Fruit fly (Drosophila melanogaster) whole organism, embryonic: Measurements from ENCODE around the gene CG10116.

Experiments used
- Ada2b ChIP-seq: fragments of 200-800 bp; sonication (Bioruptor generic); IDR thresholded peaks from 2 replicates; pipeline ENCODE4 v1.3.6; 2022; ENCODE audit warnings: missing biosample characterization, missing genetic modification characterization
- B-H2 ChIP-seq: fragments of 200-800 bp; sonication (Bioruptor generic); optimal IDR thresholded peaks from 2 replicates; lab custom pipeline; 2018; ENCODE audit warnings: missing biosample characterization, mild to moderate bottlenecking, missing genetic modification characterization
- BEAF-32 ChIP-seq: fragments of 200-800 bp; sonication (Bioruptor generic); optimal IDR thresholded peaks from 3 replicates; lab custom pipeline; 2017; ENCODE audit warnings: missing biosample characterization, missing genetic modification characterization, mild to moderate bottlenecking, moderate library complexity, missing genetic modification reagents
- Bdp1 ChIP-seq: fragments of 200-800 bp; sonication (Bioruptor generic); optimal IDR thresholded peaks from 3 replicates; lab custom pipeline; 2016; ENCODE audit warnings: missing biosample characterization, missing genetic modification characterization
- Blimp-1 ChIP-seq: fragments of 200-800 bp; sonication (Bioruptor generic); optimal IDR thresholded peaks from 3 replicates; lab custom pipeline; 2018; ENCODE audit warnings: missing biosample characterization, missing genetic modification characterization, mild to moderate bottlenecking, moderate library complexity, missing genetic modification reagents
- BtbVII ChIP-seq: fragments of 200-800 bp; sonication (Bioruptor generic); optimal IDR thresholded peaks from 3 replicates; lab custom pipeline; 2017; ENCODE audit warnings: missing biosample characterization, mild to moderate bottlenecking, missing genetic modification characterization
- Bteb2 ChIP-seq: fragments of 200-800 bp; sonication (Bioruptor generic); optimal IDR thresholded peaks from 2 replicates; lab custom pipeline; 2016; ENCODE audit warnings: missing biosample characterization, missing genetic modification characterization
- CG10147 ChIP-seq: fragments of 200-800 bp; sonication (Bioruptor generic); optimal IDR thresholded peaks from 2 replicates; lab custom pipeline; 2019; ENCODE audit warnings: missing biosample characterization, mild to moderate bottlenecking, missing genetic modification characterization, moderate library complexity
- CG1024 ChIP-seq: fragments of 200-800 bp; sonication (Bioruptor generic); IDR thresholded peaks from 2 replicates; pipeline ENCODE4 v1.3.6; 2022; ENCODE audit warnings: missing biosample characterization, missing genetic modification characterization
- CG10462 ChIP-seq: fragments of 200-800 bp; sonication (Bioruptor generic); optimal IDR thresholded peaks from 2 replicates; lab custom pipeline; 2016; ENCODE audit warnings: missing biosample characterization, missing genetic modification characterization
- CG11695 ChIP-seq: fragments of 200-800 bp; sonication (Bioruptor generic); IDR thresholded peaks from 3 replicates; pipeline ENCODE4 v1.3.6; 2022; ENCODE audit warnings: missing biosample characterization, missing genetic modification characterization
- CG12769 ChIP-seq: fragments of 200-800 bp; sonication (Bioruptor generic); optimal IDR thresholded peaks from 2 replicates; lab custom pipeline; 2019; ENCODE audit warnings: missing biosample characterization, mild to moderate bottlenecking, missing genetic modification characterization, moderate library complexity
- CG14860 ChIP-seq: fragments of 200-800 bp; sonication (Bioruptor generic); IDR thresholded peaks from 3 replicates; pipeline ENCODE4 v1.3.6; 2022; ENCODE audit warnings: missing biosample characterization, missing genetic modification characterization; ENCODE audit not compliant: partially characterized antibody
- CG15073 ChIP-seq: fragments of 200-800 bp; sonication (Bioruptor generic); optimal IDR thresholded peaks from 2 replicates; lab custom pipeline; 2016; ENCODE audit warnings: missing biosample characterization, missing genetic modification characterization
- CG16815 ChIP-seq: fragments of 200-800 bp; sonication (Bioruptor generic); optimal IDR thresholded peaks from 3 replicates; lab custom pipeline; 2017; ENCODE audit warnings: missing biosample characterization, mild to moderate bottlenecking, missing genetic modification characterization
- CG17612 ChIP-seq: fragments of 200-800 bp; sonication (Bioruptor generic); IDR thresholded peaks from 2 replicates; pipeline ENCODE4 v1.3.6; 2022; ENCODE audit warnings: missing biosample characterization, missing genetic modification characterization
- CG3065 ChIP-seq: fragments of 200-800 bp; sonication (Bioruptor generic); optimal IDR thresholded peaks from 2 replicates; lab custom pipeline; 2016; ENCODE audit warnings: missing biosample characterization, missing genetic modification characterization
- CG33213 ChIP-seq: fragments of 200-800 bp; sonication (Bioruptor generic); optimal IDR thresholded peaks from 3 replicates; lab custom pipeline; 2016; ENCODE audit warnings: missing biosample characterization, missing genetic modification characterization
- CG3995 ChIP-seq: fragments of 200-800 bp; sonication (Bioruptor generic); optimal IDR thresholded peaks from 3 replicates; lab custom pipeline; 2016; ENCODE audit warnings: missing biosample characterization, missing genetic modification characterization
- CG6654 ChIP-seq: fragments of 200-800 bp; sonication (Bioruptor generic); optimal IDR thresholded peaks from 2 replicates; lab custom pipeline; 2017; ENCODE audit warnings: missing biosample characterization, mild to moderate bottlenecking, missing genetic modification characterization
- CG6683 ChIP-seq: fragments of 200-800 bp; sonication (Bioruptor generic); optimal IDR thresholded peaks from 2 replicates; lab custom pipeline; 2017; ENCODE audit warnings: missing biosample characterization, mild to moderate bottlenecking, missing genetic modification characterization, missing genetic modification reagents
- CG9817 ChIP-seq: fragments of 200-800 bp; sonication (Bioruptor generic); optimal IDR thresholded peaks from 2 replicates; lab custom pipeline; 2018; ENCODE audit warnings: missing biosample characterization, mild to moderate bottlenecking, missing genetic modification characterization, moderate library complexity
- CTCF ChIP-seq: fragments of 200-800 bp; sonication (Bioruptor generic); optimal IDR thresholded peaks from 2 replicates; lab custom pipeline; 2017; ENCODE audit warnings: missing biosample characterization, mild to moderate bottlenecking, missing genetic modification characterization, moderate library complexity
- Camta ChIP-seq: fragments of 200-800 bp; sonication (Bioruptor generic); optimal IDR thresholded peaks from 2 replicates; lab custom pipeline; 2016; ENCODE audit warnings: missing biosample characterization, missing genetic modification characterization
- Dad ChIP-seq: fragments of 200-800 bp; sonication (Bioruptor generic); optimal IDR thresholded peaks from 3 replicates; lab custom pipeline; 2016; ENCODE audit warnings: missing biosample characterization, missing genetic modification characterization
- Dip3 ChIP-seq: fragments of 200-800 bp; sonication (Bioruptor generic); optimal IDR thresholded peaks from 3 replicates; lab custom pipeline; 2016; ENCODE audit warnings: missing biosample characterization, missing genetic modification characterization
- Doc3 ChIP-seq: fragments of 200-800 bp; sonication (Bioruptor generic); IDR thresholded peaks from 3 replicates; pipeline ENCODE4 v1.3.6; 2022; ENCODE audit warnings: missing biosample characterization, missing genetic modification characterization; ENCODE audit not compliant: partially characterized antibody
- Hand ChIP-seq: fragments of 200-800 bp; sonication (Bioruptor generic); optimal IDR thresholded peaks from 2 replicates; lab custom pipeline; 2017; ENCODE audit warnings: mild to moderate bottlenecking, missing biosample characterization, missing genetic modification reagents, missing genetic modification characterization
- HmgZ ChIP-seq: fragments of 200-800 bp; sonication (Bioruptor generic); optimal IDR thresholded peaks from 2 replicates; lab custom pipeline; 2018; ENCODE audit warnings: missing biosample characterization, mild to moderate bottlenecking, missing genetic modification characterization
- Hr51 ChIP-seq, 2 experiments: fragments of 200-800 bp; sonication (Bioruptor generic); optimal IDR thresholded peaks; 2 replicates in 1 of 2; 3 replicates in 1 of 2; lab custom pipeline; 2016 to 2018; ENCODE audit warnings: missing biosample characterization in 2 of 2, missing genetic modification characterization in 2 of 2, mild to moderate bottlenecking in 1 of 2, moderate library complexity in 1 of 2
- MBD-R2 ChIP-seq: fragments of 200-800 bp; sonication (Bioruptor generic); IDR thresholded peaks from 2 replicates; pipeline ENCODE4 v1.3.6; 2022; ENCODE audit warnings: missing biosample characterization, missing genetic modification characterization
- Meics ChIP-seq: fragments of 200-800 bp; sonication (Bioruptor generic); optimal IDR thresholded peaks from 2 replicates; lab custom pipeline; 2017; ENCODE audit warnings: missing biosample characterization, mild to moderate bottlenecking, missing genetic modification characterization
- Mrtf ChIP-seq: fragments of 200-800 bp; sonication (Bioruptor generic); IDR thresholded peaks from 3 replicates; pipeline ENCODE4 v1.3.6; 2022; ENCODE audit warnings: missing biosample characterization, missing genetic modification characterization
- Myb ChIP-seq: fragments of 200-800 bp; sonication (Bioruptor generic); optimal IDR thresholded peaks from 2 replicates; lab custom pipeline; 2016; ENCODE audit warnings: missing biosample characterization, missing genetic modification characterization
- NC2α ChIP-seq: fragments of 200-800 bp; sonication (Bioruptor generic); optimal IDR thresholded peaks from 2 replicates; lab custom pipeline; 2016; ENCODE audit warnings: missing biosample characterization, missing genetic modification characterization
- Opbp ChIP-seq: fragments of 200-800 bp; sonication (Bioruptor generic); IDR thresholded peaks from 3 replicates; pipeline ENCODE4 v1.3.6; 2022; ENCODE audit warnings: missing biosample characterization, missing genetic modification characterization; ENCODE audit not compliant: partially characterized antibody
- Stat92E ChIP-seq, 3 experiments: fragments of >200 bp in 2 of 3; fragments of 200-800 bp in 1 of 3; sonication (Bioruptor generic) in 1 of 3; optimal IDR thresholded peaks; 2 replicates each; lab custom pipeline; 2017 to 2019; ENCODE audit warnings: missing biosample characterization in 3 of 3, missing genetic modification characterization in 3 of 3, mild to moderate bottlenecking in 1 of 3, moderate library complexity in 1 of 3
- Xbp1 ChIP-seq: fragments of 200-800 bp; sonication (Bioruptor generic); optimal IDR thresholded peaks from 3 replicates; lab custom pipeline; 2016; ENCODE audit warnings: missing biosample characterization, mild to moderate bottlenecking, missing genetic modification characterization
- btn ChIP-seq: fragments of 200-800 bp; sonication (Bioruptor generic); optimal IDR thresholded peaks from 2 replicates; lab custom pipeline; 2016; ENCODE audit warnings: missing biosample characterization, missing genetic modification characterization
- chm ChIP-seq: fragments of 200-800 bp; sonication (Bioruptor generic); IDR thresholded peaks from 2 replicates; pipeline ENCODE4 v1.3.6; 2022; ENCODE audit warnings: missing biosample characterization, missing genetic modification characterization
- dm ChIP-seq: fragments of 200-800 bp; sonication (Bioruptor generic); optimal IDR thresholded peaks from 3 replicates; lab custom pipeline; 2016; ENCODE audit warnings: missing biosample characterization, missing genetic modification characterization
- ewg ChIP-seq: fragments of 200-800 bp; sonication (Bioruptor generic); optimal IDR thresholded peaks from 3 replicates; lab custom pipeline; 2017; ENCODE audit warnings: mild to moderate bottlenecking, missing biosample characterization, missing genetic modification reagents, missing genetic modification characterization
- fd3F ChIP-seq: fragments of 200-800 bp; sonication (Bioruptor generic); optimal IDR thresholded peaks from 2 replicates; lab custom pipeline; 2018; ENCODE audit warnings: missing biosample characterization, mild to moderate bottlenecking, missing genetic modification characterization, moderate library complexity
- fru ChIP-seq: fragments of >200 bp; optimal IDR thresholded peaks from 2 replicates; lab custom pipeline; 2017
- kay ChIP-seq: fragments of 200-800 bp; sonication (Bioruptor generic); optimal IDR thresholded peaks from 2 replicates; lab custom pipeline; 2016; ENCODE audit warnings: missing biosample characterization, missing genetic modification characterization
- nerfin-1 ChIP-seq: fragments of 200-800 bp; sonication (Bioruptor generic); optimal IDR thresholded peaks from 3 replicates; lab custom pipeline; 2019; ENCODE audit warnings: missing biosample characterization, mild to moderate bottlenecking, missing genetic modification characterization, moderate library complexity
- scrt ChIP-seq: fragments of 200-800 bp; sonication (Bioruptor generic); optimal IDR thresholded peaks from 2 replicates; lab custom pipeline; 2018; ENCODE audit warnings: missing biosample characterization, mild to moderate bottlenecking, missing genetic modification characterization, moderate library complexity
- sim ChIP-seq: fragments of 200-800 bp; sonication (Bioruptor generic); IDR thresholded peaks from 2 replicates; pipeline ENCODE4 v1.3.6; 2022; ENCODE audit warnings: missing biosample characterization, missing genetic modification characterization
- sna ChIP-seq: fragments of 200-800 bp; sonication (Bioruptor generic); IDR thresholded peaks from 2 replicates; pipeline ENCODE4 v1.3.6; 2022; ENCODE audit warnings: missing biosample characterization, missing genetic modification characterization; ENCODE audit not compliant: partially characterized antibody
- tgo ChIP-seq: fragments of 200-800 bp; sonication (Bioruptor generic); IDR thresholded peaks from 3 replicates; pipeline ENCODE4 v1.3.6; 2022; ENCODE audit warnings: missing biosample characterization, missing genetic modification characterization
- tup ChIP-seq: fragments of 200-800 bp; sonication (Bioruptor generic); optimal IDR thresholded peaks from 2 replicates; lab custom pipeline; 2016; ENCODE audit warnings: missing biosample characterization, mild to moderate bottlenecking, missing genetic modification characterization, moderate library complexity
- unpg ChIP-seq: fragments of 200-800 bp; sonication (Bioruptor generic); optimal IDR thresholded peaks from 3 replicates; lab custom pipeline; 2018; ENCODE audit warnings: missing biosample characterization, mild to moderate bottlenecking, missing genetic modification characterization, moderate library complexity

CG10116 gene

dm6 chr3L:13432791-13433190 is 24.2 kb downstream of the CG10116 start (continued):
- TF ChIP-seq CG11695 (no peak), sim (no peak), Dad (no peak), Xbp1 (GFP tag; lab: Kevin White, UChicago) (no peak), Hand (GFP tag; lab: Kevin White, UChicago) (no peak), tup (GFP tag; lab: Kevin White, UChicago) (no peak), sna (no peak), CG6654 (GFP tag; lab: Kevin White, UChicago) (no peak), CG10462 (GFP tag; lab: Kevin White, UChicago) (no peak), Myb (GFP tag; lab: Kevin White, UChicago) (no peak), CG16815 (GFP tag; lab: Kevin White, UChicago) (no peak), HmgZ (no peak), Ada2b (GFP tag; lab: Robert Waterston, UW) (no peak), Stat92E (GFP tag; optimal IDR thresholded peaks at IDR 0.05; lab: Kevin White, UChicago) (peak in 1 of 3 experiments; percentile 38), NC2α (GFP tag; lab: Kevin White, UChicago) (no peak), BEAF-32 (no peak), Bteb2 (GFP tag; lab: Kevin White, UChicago) (no peak), B-H2 (GFP tag; lab: Kevin White, UChicago) (no peak), BtbVII (GFP tag; lab: Kevin White, UChicago) (no peak), CG12769 (tag; lab: Kevin White, UChicago) (peak; percentile 64), Doc3 (GFP tag; lab: Robert Waterston, UW) (0 out of 3 replicates have a peak, but pooled peaks have one; percentile 11), Mrtf (GFP tag; lab: Robert Waterston, UW) (no peak), Hr51 (GFP tag; optimal IDR thresholded peaks at IDR 0.05; lab: Kevin White, UChicago) (no peak), dm (no peak), CG1024 (no peak), CG15073 (GFP tag; lab: Kevin White, UChicago) (no peak), MBD-R2 (GFP tag; lab: Robert Waterston, UW) (no peak), Opbp (GFP tag; lab: Robert Waterston, UW) (peak; percentile 81), CG14860 (GFP tag; lab: Robert Waterston, UW) (peak; percentile 46), CG17612 (GFP tag; lab: Robert Waterston, UW) (no peak), CG6683 (no peak), Dip3 (GFP tag; lab: Kevin White, UChicago) (no peak), CTCF (GFP tag; lab: Kevin White, UChicago) (no peak), tgo (GFP tag; lab: Robert Waterston, UW) (no peak), nerfin-1 (tag; lab: Kevin White, UChicago) (no peak), Blimp-1 (GFP tag; lab: Kevin White, UChicago) (no peak), CG9817 (no peak), CG10147 (no peak), Meics (GFP tag; lab: Kevin White, UChicago) (no peak), fru (no peak), chm (GFP tag; lab: Robert Waterston, UW) (no peak), fd3F (GFP tag; lab: Kevin White, UChicago) (no peak), scrt (GFP tag; lab: Kevin White, UChicago) (no peak), CG3065 (GFP tag; lab: Kevin White, UChicago) (no peak), CG33213 (GFP tag; lab: Kevin White, UChicago) (no peak), ewg (GFP tag; lab: Kevin White, UChicago) (no peak), btn (GFP tag; lab: Kevin White, UChicago) (no peak), kay (GFP tag; lab: Kevin White, UChicago) (no peak), Bdp1 (peak; percentile 98), CG3995 (GFP tag; lab: Kevin White, UChicago) (peak; percentile 13), Camta (GFP tag; lab: Kevin White, UChicago) (no peak), unpg (GFP tag; lab: Kevin White, UChicago) (no peak)
